Worm (Caenorhabditis elegans) whole organism, mixed stage, embryonic: ENCODE results near the gene srw-89.

Experiments used
- M03D4.4 ChIP-seq: sonication (generic microtip); optimal IDR thresholded peaks from 2 replicates; lab custom pipeline; 2017; ENCODE audit warnings: mild to moderate bottlenecking, missing genetic modification characterization, missing compliant biosample characterization
- bed-3 ChIP-seq: fragments of 200-800 bp; sonication (Bioruptor generic); optimal IDR thresholded peaks from 3 replicates; lab custom pipeline; 2018; ENCODE audit warnings: mild to moderate bottlenecking, missing genetic modification characterization, moderate library complexity, missing compliant biosample characterization
- blmp-1 ChIP-seq: fragments of 150-350 bp; optimal IDR thresholded peaks from 2 replicates; lab custom pipeline; 2014; ENCODE audit warnings: missing biosample characterization, missing genetic modification characterization
- ceh-39 ChIP-seq: fragments of 150-350 bp; optimal IDR thresholded peaks from 2 replicates; lab custom pipeline; 2014; ENCODE audit warnings: missing biosample characterization, missing genetic modification characterization
- ceh-43 ChIP-seq: fragments of 200-800 bp; sonication (Bioruptor generic); optimal IDR thresholded peaks from 2 replicates; lab custom pipeline; 2018; ENCODE audit warnings: mild to moderate bottlenecking, missing genetic modification characterization, moderate library complexity, missing compliant biosample characterization
- ceh-83 ChIP-seq: fragments of 200-800 bp; sonication (Bioruptor generic); optimal IDR thresholded peaks from 2 replicates; lab custom pipeline; 2018; ENCODE audit warnings: mild to moderate bottlenecking, missing genetic modification characterization, missing compliant biosample characterization
- ces-1 ChIP-seq: fragments of 150-350 bp; optimal IDR thresholded peaks from 2 replicates; lab custom pipeline; 2014; ENCODE audit warnings: missing biosample characterization, missing genetic modification reagents, missing genetic modification characterization
- drap-1 ChIP-seq: fragments of 200-800 bp; sonication (Bioruptor generic); optimal IDR thresholded peaks from 3 replicates; lab custom pipeline; 2018; ENCODE audit warnings: mild to moderate bottlenecking, missing genetic modification characterization, missing compliant biosample characterization
- elt-1 ChIP-seq: sonication (generic microtip); optimal IDR thresholded peaks from 2 replicates; lab custom pipeline; 2017; ENCODE audit warnings: missing genetic modification characterization, mild to moderate bottlenecking, missing compliant biosample characterization, antibody characterized with exemption, moderate library complexity, borderline replicate concordance; ENCODE audit not compliant: insufficient read depth
- elt-3 ChIP-seq: fragments of 150-350 bp; optimal IDR thresholded peaks from 2 replicates; lab custom pipeline; 2014; ENCODE audit warnings: missing biosample characterization, missing genetic modification characterization
- flh-1 ChIP-seq: fragments of 200-800 bp; sonication (Bioruptor generic); optimal IDR thresholded peaks from 2 replicates; lab custom pipeline; 2018; ENCODE audit warnings: mild to moderate bottlenecking, missing genetic modification characterization, moderate library complexity, missing compliant biosample characterization
- ham-2 ChIP-seq: fragments of 200-800 bp; sonication (Bioruptor generic); optimal IDR thresholded peaks from 2 replicates; lab custom pipeline; 2018; ENCODE audit warnings: mild to moderate bottlenecking, missing genetic modification characterization, missing compliant biosample characterization
- hlh-1 ChIP-seq: fragments of 150-350 bp; optimal IDR thresholded peaks from 2 replicates; lab custom pipeline; 2014; ENCODE audit warnings: missing biosample characterization, missing genetic modification reagents, missing genetic modification characterization
- lin-13 ChIP-seq: fragments of 150-350 bp; optimal IDR thresholded peaks from 2 replicates; lab custom pipeline; 2014; ENCODE audit warnings: missing biosample characterization, missing genetic modification characterization
- lin-32 ChIP-seq: fragments of 200-800 bp; sonication (Bioruptor generic); optimal IDR thresholded peaks from 2 replicates; lab custom pipeline; 2018; ENCODE audit warnings: mild to moderate bottlenecking, missing genetic modification characterization, missing compliant biosample characterization
- lsy-2 ChIP-seq: fragments of 150-350 bp; optimal IDR thresholded peaks from 2 replicates; lab custom pipeline; 2014; ENCODE audit warnings: missing biosample characterization, missing genetic modification characterization
- mab-5 ChIP-seq: fragments of 150-350 bp; optimal IDR thresholded peaks from 2 replicates; lab custom pipeline; 2014; ENCODE audit warnings: missing biosample characterization, missing genetic modification characterization
- mep-1 ChIP-seq: fragments of 150-350 bp; optimal IDR thresholded peaks from 2 replicates; lab custom pipeline; 2017; ENCODE audit warnings: missing biosample characterization, missing genetic modification reagents, missing genetic modification characterization, inconsistent platforms
- nhr-12 ChIP-seq: fragments of 150-350 bp; optimal IDR thresholded peaks from 2 replicates; lab custom pipeline; 2014; ENCODE audit warnings: missing biosample characterization, missing genetic modification characterization
- nhr-2 ChIP-seq: fragments of 150-350 bp; optimal IDR thresholded peaks from 2 replicates; lab custom pipeline; 2014; ENCODE audit warnings: missing biosample characterization, missing genetic modification characterization
- nhr-28 ChIP-seq: fragments of 150-350 bp; optimal IDR thresholded peaks from 2 replicates; lab custom pipeline; 2014; ENCODE audit warnings: missing biosample characterization, missing genetic modification characterization
- nhr-76 ChIP-seq: sonication (generic microtip); optimal IDR thresholded peaks from 2 replicates; lab custom pipeline; 2017; ENCODE audit warnings: missing biosample characterization, missing genetic modification characterization
- pha-4 ChIP-seq: fragments of 150-350 bp; optimal IDR thresholded peaks from 2 replicates; lab custom pipeline; 2018; ENCODE audit warnings: missing biosample characterization, missing genetic modification reagents, missing genetic modification characterization
- sem-2 ChIP-seq: fragments of 200-800 bp; sonication (Bioruptor generic); optimal IDR thresholded peaks from 2 replicates; lab custom pipeline; 2018; ENCODE audit warnings: mild to moderate bottlenecking, missing genetic modification characterization, missing compliant biosample characterization
- snpc-4 ChIP-seq: fragments of 150-350 bp; optimal IDR thresholded peaks from 2 replicates; lab custom pipeline; 2014; ENCODE audit warnings: missing biosample characterization, missing genetic modification characterization
- sptf-1 ChIP-seq: sonication (generic microtip); optimal IDR thresholded peaks from 2 replicates; lab custom pipeline; 2017; ENCODE audit warnings: mild to moderate bottlenecking, missing genetic modification characterization, moderate library complexity, missing compliant biosample characterization
- tbx-8 ChIP-seq: fragments of 200-800 bp; sonication (Bioruptor generic); optimal IDR thresholded peaks from 2 replicates; lab custom pipeline; 2018; ENCODE audit warnings: mild to moderate bottlenecking, missing genetic modification characterization, moderate library complexity, missing compliant biosample characterization
- unc-120 ChIP-seq: sonication (generic microtip); optimal IDR thresholded peaks from 2 replicates; lab custom pipeline; 2017; ENCODE audit warnings: missing genetic modification characterization, missing compliant biosample characterization; ENCODE audit not compliant: poor library complexity, severe bottlenecking
- unc-39 ChIP-seq: fragments of 150-350 bp; optimal IDR thresholded peaks from 2 replicates; lab custom pipeline; 2014; ENCODE audit warnings: missing biosample characterization, missing genetic modification characterization
- unc-62 ChIP-seq: fragments of 150-350 bp; optimal IDR thresholded peaks from 2 replicates; lab custom pipeline; 2014; ENCODE audit warnings: missing biosample characterization, missing genetic modification reagents, missing genetic modification characterization
- ztf-11 ChIP-seq: fragments of 150-350 bp; optimal IDR thresholded peaks from 2 replicates; lab custom pipeline; 2014; ENCODE audit warnings: missing biosample characterization, missing genetic modification characterization

srw-89 gene

ce11 chrV:3989070-3989469 is 27.8 kb upstream of the srw-89 start, which contains the start of gene nlp-27:
Gene nlp-27 (plus strand): TSS chrV:3989378.
- no peak for TF ChIP-seq blmp-1 (tag; lab: Kevin White, UChicago)
- no peak for TF ChIP-seq sptf-1 (tag; lab: Kevin White, UChicago)
- TF ChIP-seq ham-2 (GFP tag; lab: Kevin White, UChicago) = no peak
- TF ChIP-seq lin-13 (tag; lab: Kevin White, UChicago) = no peak
- TF ChIP-seq ceh-39 (tag; lab: Kevin White, UChicago) = no peak
- no peak for TF ChIP-seq nhr-12 (tag; lab: Kevin White, UChicago)
- no peak for TF ChIP-seq mep-1
- TF ChIP-seq M03D4.4 (tag; lab: Kevin White, UChicago) = no peak
- no peak for TF ChIP-seq lsy-2 (tag; lab: Kevin White, UChicago)

- TF ChIP-seq flh-1 (GFP tag; lab: Kevin White, UChicago) (no peak), ceh-43 (GFP tag; lab: Kevin White, UChicago) (no peak)
These were observed 24.5 kb upstream of the srw-89 start for ce11 chrV:3992334-3992733.

- TF ChIP-seq ztf-11 (no peak), flh-1 (GFP tag; lab: Kevin White, UChicago) (no peak), sem-2 (GFP tag; lab: Kevin White, UChicago) (no peak), unc-39 (tag; lab: Kevin White, UChicago) (no peak), tbx-8 (no peak), M03D4.4 (tag; lab: Kevin White, UChicago) (no peak), mab-5 (tag; lab: Kevin White, UChicago) (no peak), snpc-4 (no peak), ham-2 (GFP tag; lab: Kevin White, UChicago) (no peak), elt-1 (tag; lab: Kevin White, UChicago) (no peak), ceh-43 (GFP tag; lab: Kevin White, UChicago) (no peak), drap-1 (GFP tag; lab: Kevin White, UChicago) (no peak), nhr-76 (tag; lab: Kevin White, UChicago) (no peak), lin-32 (GFP tag; lab: Kevin White, UChicago) (no peak), pha-4 (tag; lab: Kevin White, UChicago) (no peak), bed-3 (no peak), ceh-83 (GFP tag; lab: Kevin White, UChicago) (no peak), unc-120 (tag; lab: Kevin White, UChicago) (no peak), ceh-39 (tag; lab: Kevin White, UChicago) (no peak)
These were observed 22.8 kb upstream of the srw-89 start, which contains the start of gene K09D9.9 for ce11 chrV:3994048-3994447. Gene K09D9.9 (minus strand): TSS chrV:3994148.

ce11 chrV:3995838-3996237 is 21.0 kb upstream of the srw-89 start, which contains the start of gene srx-62:
Gene srx-62 (minus strand): TSS chrV:3995938.
- TF ChIP-seq elt-3 (tag; lab: Kevin White, UChicago) = no peak
- TF ChIP-seq drap-1 (GFP tag; lab: Kevin White, UChicago) = no peak
- no peak for TF ChIP-seq unc-39 (tag; lab: Kevin White, UChicago)
- TF ChIP-seq mep-1 = no peak
- no peak for TF ChIP-seq unc-62
- TF ChIP-seq flh-1 (GFP tag; lab: Kevin White, UChicago) = no peak
- no peak for TF ChIP-seq nhr-28 (tag; lab: Kevin White, UChicago)
- no peak for TF ChIP-seq nhr-2 (tag; lab: Kevin White, UChicago)
- TF ChIP-seq snpc-4 = no peak

- TF ChIP-seq lsy-2 (tag; lab: Kevin White, UChicago) (no peak), flh-1 (GFP tag; lab: Kevin White, UChicago) (no peak), ceh-83 (GFP tag; lab: Kevin White, UChicago) (no peak), sem-2 (GFP tag; lab: Kevin White, UChicago) (no peak), elt-1 (tag; lab: Kevin White, UChicago) (no peak), unc-62 (no peak), mep-1 (no peak), lin-32 (GFP tag; lab: Kevin White, UChicago) (no peak), ces-1 (GFP tag; lab: Kevin White, UChicago) (no peak), elt-3 (tag; lab: Kevin White, UChicago) (no peak), mab-5 (tag; lab: Kevin White, UChicago) (no peak), nhr-2 (tag; lab: Kevin White, UChicago) (no peak), unc-39 (tag; lab: Kevin White, UChicago) (no peak), ham-2 (GFP tag; lab: Kevin White, UChicago) (no peak), blmp-1 (tag; lab: Kevin White, UChicago) (no peak), hlh-1 (tag; lab: Kevin White, UChicago) (no peak), sptf-1 (tag; lab: Kevin White, UChicago) (no peak), M03D4.4 (tag; lab: Kevin White, UChicago) (no peak), ztf-11 (no peak), nhr-76 (tag; lab: Kevin White, UChicago) (no peak)
- TF ChIP-seq, all 35 proteins: peak for 0
These were observed 12.3 kb upstream of the srw-89 start for ce11 chrV:4004577-4004976.
